Worm (Caenorhabditis elegans): ENCODE results near the gene Y58A7A.5.

Y58A7A.5 gene

DNA sequence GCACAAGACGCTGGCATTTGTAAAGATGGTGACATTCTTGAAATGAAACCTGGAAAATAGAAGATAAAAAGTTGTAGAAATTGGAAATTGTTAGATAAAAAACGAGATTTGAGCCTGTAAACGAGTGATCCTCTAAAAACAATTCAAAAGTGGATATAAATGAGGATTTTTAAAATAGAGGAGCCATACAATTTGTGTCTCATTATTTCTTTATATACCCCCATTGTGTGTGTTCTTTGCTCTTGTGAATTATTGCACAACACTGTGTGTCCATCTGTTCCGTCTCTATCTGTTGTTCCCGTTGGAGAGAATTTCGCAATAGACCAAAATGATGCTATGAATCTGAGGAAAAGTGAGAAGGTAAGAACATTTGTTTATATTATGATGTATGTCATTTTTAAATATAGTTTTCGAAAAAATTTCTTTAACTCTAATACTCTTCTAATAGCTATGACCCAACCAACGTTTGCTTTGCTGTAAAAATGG lies at the start of gene Y58A7A.5:
Y58A7A.5 (minus strand) TSS at position 51 of the 486 bp plus-strand sequence.
- TF ChIP-seq dmd-4 (tag; optimal IDR thresholded peaks at IDR 0.05; ENCODE audit: borderline replicate concordance) (no peak), ceh-48 (tag; optimal IDR thresholded peaks at IDR 0.05) (no peak), ceh-30 (tag; optimal IDR thresholded peaks at IDR 0.05) (no peak), zip-5 (tag; optimal IDR thresholded peaks at IDR 0.05) (no peak), ceh-2 (tag; optimal IDR thresholded peaks at IDR 0.05) (no peak), ahr-1 (tag; optimal IDR thresholded peaks at IDR 0.05) (no peak), nhr-11 (tag; optimal IDR thresholded peaks at IDR 0.05) (no peak), mec-3 (tag; optimal IDR thresholded peaks at IDR 0.05; ENCODE audit: borderline replicate concordance) (no peak), ceh-45 (GFP tag; IDR thresholded peaks at IDR 0.05) (no peak), syd-9 (tag; optimal IDR thresholded peaks at IDR 0.05) (no peak), fax-1 (tag; optimal IDR thresholded peaks at IDR 0.05) (no peak), gmeb-2 (tag; optimal IDR thresholded peaks at IDR 0.05) (no peak), pha-2 (tag; optimal IDR thresholded peaks at IDR 0.05) (no peak), lin-11 (tag; optimal IDR thresholded peaks at IDR 0.05) (no peak), unc-3 (GFP tag; conservative IDR thresholded peaks at IDR 0.05) (no peak), unc-3 (tag; optimal IDR thresholded peaks at IDR 0.05) (no peak), elt-4 (tag; optimal IDR thresholded peaks at IDR 0.05) (no peak), pag-3 (tag; optimal IDR thresholded peaks at IDR 0.05; ENCODE audit: borderline replicate concordance) (no peak), C08G9.2 (tag; optimal IDR thresholded peaks at IDR 0.05) (no peak), ztf-16 (tag; optimal IDR thresholded peaks at IDR 0.05) (no peak), dve-1 (tag; optimal IDR thresholded peaks at IDR 0.05) (no peak)

DNA sequence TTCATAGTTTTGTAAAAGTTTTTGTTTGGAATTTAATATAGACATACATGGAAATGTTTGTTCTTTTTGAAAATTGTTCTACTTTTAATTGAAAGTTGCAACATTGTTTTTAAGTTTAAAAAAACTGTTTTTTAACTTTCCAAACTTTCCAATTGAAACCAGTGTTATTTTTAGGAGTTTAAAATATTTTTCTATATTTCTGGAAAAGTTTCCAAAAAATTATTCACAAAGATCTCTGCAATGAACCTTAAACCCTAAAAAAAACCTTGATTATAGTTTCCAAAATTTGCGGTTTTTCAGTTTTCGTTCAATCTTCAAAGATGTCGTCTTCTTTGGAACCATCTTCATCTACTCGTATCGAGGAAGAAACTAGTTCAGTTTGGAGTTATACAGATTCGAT lies 45.7 kb upstream of the Y58A7A.5 start, which contains the start of gene F14F9.4:
F14F9.4 (plus strand) TSS at position 301 of the 400 bp plus-strand sequence.
- TF ChIP-seq ceh-2 (tag; optimal IDR thresholded peaks at IDR 0.05) (no peak), pha-2 (tag; optimal IDR thresholded peaks at IDR 0.05) (no peak), K02D7.2 (tag; optimal IDR thresholded peaks at IDR 0.05) (no peak), pat-9 (tag; optimal IDR thresholded peaks at IDR 0.05) (no peak), ref-2 (tag; optimal IDR thresholded peaks at IDR 0.05) (no peak), ceh-22 (tag; optimal IDR thresholded peaks at IDR 0.05) (no peak), npax-4 (tag; optimal IDR thresholded peaks at IDR 0.05) (no peak), hlh-30 (tag; optimal IDR thresholded peaks at IDR 0.05; ENCODE audit: insufficient read depth) (no peak), ceh-6 (GFP tag; optimal IDR thresholded peaks at IDR 0.05) (no peak), nfya-1 (tag; optimal IDR thresholded peaks at IDR 0.05) (no peak), hlh-6 (tag; optimal IDR thresholded peaks at IDR 0.05) (no peak), ceh-48 (tag; optimal IDR thresholded peaks at IDR 0.05) (no peak), ceh-34 (tag; optimal IDR thresholded peaks at IDR 0.05) (no peak), rnt-1 (tag; optimal IDR thresholded peaks at IDR 0.05) (no peak)

ce11 chrV:5131380-5131779 lies 44.6 kb upstream of the Y58A7A.5 start:
- TF ChIP-seq ceh-19 (GFP tag; optimal IDR thresholded peaks at IDR 0.05): no peak
- no peak for TF ChIP-seq unc-42 (tag; optimal IDR thresholded peaks at IDR 0.05)
- TF ChIP-seq ceh-34 (tag; optimal IDR thresholded peaks at IDR 0.05): no peak
- TF ChIP-seq ama-1 (optimal IDR thresholded peaks at IDR 0.05): no peak
- no peak for TF ChIP-seq ceh-31 (tag; optimal IDR thresholded peaks at IDR 0.05)
- TF ChIP-seq ceh-22 (tag; optimal IDR thresholded peaks at IDR 0.05): no peak
- TF ChIP-seq lin-11 (tag; optimal IDR thresholded peaks at IDR 0.05): no peak
- TF ChIP-seq pqm-1 (tag; optimal IDR thresholded peaks at IDR 0.05): no peak
- TF ChIP-seq rnt-1 (tag; optimal IDR thresholded peaks at IDR 0.05): no peak
- no peak for TF ChIP-seq pag-3 (tag; optimal IDR thresholded peaks at IDR 0.05; ENCODE audit: borderline replicate concordance)
- TF ChIP-seq unc-86 (tag; optimal IDR thresholded peaks at IDR 0.05): no peak
- no peak for TF ChIP-seq pha-4 (tag; optimal IDR thresholded peaks at IDR 0.05)
- TF ChIP-seq unc-55 (GFP tag; optimal IDR thresholded peaks at IDR 0.05): no peak
- no peak for TF ChIP-seq T23F11.4 (GFP tag; optimal IDR thresholded peaks at IDR 0.05)
- TF ChIP-seq fkh-6 (tag; optimal IDR thresholded peaks at IDR 0.05): no peak
- TF ChIP-seq ttx-3 (tag; optimal IDR thresholded peaks at IDR 0.05): no peak
- no peak for TF ChIP-seq ceh-24 (tag; optimal IDR thresholded peaks at IDR 0.05)
- no peak for TF ChIP-seq Y22D7AL.16 (tag; optimal IDR thresholded peaks at IDR 0.05)
- TF ChIP-seq eyg-1 (tag; optimal IDR thresholded peaks at IDR 0.05): no peak
- TF ChIP-seq lim-6 (tag; optimal IDR thresholded peaks at IDR 0.05): no peak

Data from whole organism, late embryonic.